Worm (Caenorhabditis elegans) whole organism, L4 larva: Measurements from ENCODE around the gene pho-8.
A peak's percentile ranks its signal among the peaks of the same experiment; 100 is the strongest.

Experiments
- D1046.2 ChIP-seq: fragments of 200-800 bp; sonication (Bioruptor generic); IDR thresholded peaks from 2 replicates; pipeline ENCODE4 v1.3.6; 2022; ENCODE audit warnings: missing genetic modification characterization, missing compliant biosample characterization
- F10B5.3 ChIP-seq: sonication (generic microtip); optimal IDR thresholded peaks from 2 replicates; lab custom pipeline; 2016; ENCODE audit warnings: mild to moderate bottlenecking, missing genetic modification characterization, missing compliant biosample characterization
- F37D6.2 ChIP-seq: sonication (generic microtip); optimal IDR thresholded peaks from 2 replicates; lab custom pipeline; 2016; ENCODE audit warnings: mild to moderate bottlenecking, missing genetic modification characterization, missing compliant biosample characterization
- T20F7.1 ChIP-seq: fragments of 200-800 bp; sonication (Bioruptor generic); optimal IDR thresholded peaks from 2 replicates; lab custom pipeline; 2018; ENCODE audit warnings: mild to moderate bottlenecking, missing genetic modification characterization, missing compliant biosample characterization
- T26A8.4 ChIP-seq: fragments of 200-800 bp; sonication (Bioruptor generic); IDR thresholded peaks from 2 replicates; pipeline ENCODE4 v1.3.6; 2022; ENCODE audit warnings: missing genetic modification characterization, missing compliant biosample characterization
- Y75B8A.6 ChIP-seq: fragments of 200-800 bp; sonication (Bioruptor generic); IDR thresholded peaks from 2 replicates; pipeline ENCODE4 v1.3.6; 2022; ENCODE audit warnings: missing genetic modification reagents, missing genetic modification characterization, missing compliant biosample characterization
- aha-1 ChIP-seq: fragments of 150-350 bp; peaks from one replicate; lab custom pipeline; 2014; ENCODE audit warnings: missing biosample characterization, missing genetic modification characterization
- ceh-20 ChIP-seq: fragments of 200-800 bp; sonication (Bioruptor generic); IDR thresholded peaks from 2 replicates; pipeline ENCODE4 v1.3.6; 2022; ENCODE audit warnings: missing genetic modification reagents, missing genetic modification characterization, missing compliant biosample characterization
- ceh-44 ChIP-seq: fragments of 200-800 bp; sonication (Bioruptor generic); IDR thresholded peaks from 2 replicates; pipeline ENCODE4 v1.3.6; 2022; ENCODE audit warnings: missing genetic modification reagents, missing genetic modification characterization, missing compliant biosample characterization
- cey-2 ChIP-seq: sonication (generic microtip); optimal IDR thresholded peaks from 3 replicates; lab custom pipeline; 2017; ENCODE audit warnings: missing genetic modification characterization, mild to moderate bottlenecking, missing compliant biosample characterization, antibody characterized with exemption, borderline replicate concordance; ENCODE audit not compliant: insufficient read depth
- ctbp-1 ChIP-seq: fragments of 200-800 bp; sonication (Bioruptor generic); IDR thresholded peaks from 2 replicates; pipeline ENCODE4 v1.3.6; 2022; ENCODE audit warnings: missing genetic modification reagents, missing genetic modification characterization, missing compliant biosample characterization
- daf-16 ChIP-seq, 3 experiments: sonication (generic microtip); optimal IDR thresholded peaks; 2 replicates each; lab custom pipeline; 2016 to 2017; ENCODE audit warnings: missing genetic modification characterization in 3 of 3, missing genetic modification reagents in 3 of 3, mild to moderate bottlenecking in 2 of 3, missing compliant biosample characterization in 2 of 3, missing biosample characterization in 1 of 3, moderate library complexity in 1 of 3
- dmd-6 ChIP-seq: fragments of 200-800 bp; sonication (Bioruptor generic); IDR thresholded peaks from 2 replicates; pipeline ENCODE4 v1.3.6; 2022; ENCODE audit warnings: missing genetic modification reagents, missing genetic modification characterization, missing compliant biosample characterization
- dmd-9 ChIP-seq: fragments of 200-800 bp; sonication (Bioruptor generic); IDR thresholded peaks from 2 replicates; pipeline ENCODE4 v1.3.6; 2022; ENCODE audit warnings: missing genetic modification reagents, missing genetic modification characterization, missing compliant biosample characterization
- dve-1 ChIP-seq: sonication (generic microtip); optimal IDR thresholded peaks from 2 replicates; lab custom pipeline; 2017; ENCODE audit warnings: antibody characterized with exemption, mild to moderate bottlenecking, missing genetic modification characterization, missing compliant biosample characterization; ENCODE audit not compliant: insufficient read depth
- gei-8 ChIP-seq: fragments of 200-800 bp; sonication (Bioruptor generic); optimal IDR thresholded peaks from 2 replicates; lab custom pipeline; 2018; ENCODE audit warnings: mild to moderate bottlenecking, missing genetic modification characterization, missing compliant biosample characterization
- hif-1 ChIP-seq, 2 experiments: sonication (generic microtip); optimal IDR thresholded peaks; 2 replicates each; lab custom pipeline; 2016 to 2017; ENCODE audit warnings: missing compliant biosample characterization in 2 of 2, missing genetic modification characterization in 2 of 2, missing genetic modification reagents in 2 of 2, missing genotype in 2 of 2, mild to moderate bottlenecking in 1 of 2
- hlh-11 ChIP-seq: fragments of 200-800 bp; sonication (Bioruptor generic); optimal IDR thresholded peaks from 2 replicates; lab custom pipeline; 2018; ENCODE audit warnings: mild to moderate bottlenecking, missing genetic modification characterization, missing compliant biosample characterization
- hmg-1.1 ChIP-seq: fragments of 200-800 bp; sonication (Bioruptor generic); IDR thresholded peaks from 2 replicates; pipeline ENCODE4 v1.3.6; 2022; ENCODE audit warnings: missing genetic modification reagents, missing genetic modification characterization, missing compliant biosample characterization
- jun-1 ChIP-seq: fragments of 150-350 bp; optimal IDR thresholded peaks from 2 replicates; lab custom pipeline; 2014; ENCODE audit warnings: missing biosample characterization, missing genetic modification reagents, missing genetic modification characterization
- lin-38 ChIP-seq: fragments of 200-800 bp; sonication (Bioruptor generic); IDR thresholded peaks from 2 replicates; pipeline ENCODE4 v1.3.6; 2022; ENCODE audit warnings: missing genetic modification reagents, missing genetic modification characterization, missing compliant biosample characterization
- lsy-2 ChIP-seq, 2 experiments: fragments of 150-350 bp in 1 of 2; sonication (generic microtip) in 1 of 2; optimal IDR thresholded peaks; 2 replicates each; lab custom pipeline; 2014 to 2017; ENCODE audit warnings: missing biosample characterization in 2 of 2, missing genetic modification characterization in 2 of 2
- madf-9 ChIP-seq: fragments of 200-800 bp; sonication (Bioruptor generic); conservative IDR thresholded peaks from 2 replicates; pipeline ENCODE4 v1.3.6; 2022; ENCODE audit warnings: missing genetic modification reagents, missing genetic modification characterization, missing compliant biosample characterization
- mdl-1 ChIP-seq, 2 experiments: fragments of 150-350 bp in 1 of 2; sonication (generic microtip) in 1 of 2; optimal IDR thresholded peaks; 2 replicates each; lab custom pipeline; 2014 to 2017; ENCODE audit warnings: missing biosample characterization in 2 of 2, missing genetic modification characterization in 2 of 2
- mxl-2 ChIP-seq: fragments of 200-800 bp; sonication (Bioruptor generic); conservative IDR thresholded peaks from 2 replicates; pipeline ENCODE4 v1.3.6; 2022; ENCODE audit warnings: missing genetic modification reagents, missing genetic modification characterization, missing compliant biosample characterization
- mxl-3 ChIP-seq: fragments of 200-800 bp; sonication (Bioruptor generic); optimal IDR thresholded peaks from 2 replicates; lab custom pipeline; 2018; ENCODE audit warnings: mild to moderate bottlenecking, missing genetic modification characterization, missing compliant biosample characterization
- nhr-102 ChIP-seq: sonication (generic microtip); optimal IDR thresholded peaks from 2 replicates; lab custom pipeline; 2016; ENCODE audit warnings: mild to moderate bottlenecking, missing genetic modification characterization, moderate library complexity, missing compliant biosample characterization
- nhr-28 ChIP-seq: fragments of 150-350 bp; optimal IDR thresholded peaks from 2 replicates; lab custom pipeline; 2014; ENCODE audit warnings: missing biosample characterization, missing genetic modification characterization
- nhr-42 ChIP-seq: fragments of 200-800 bp; sonication (Bioruptor generic); IDR thresholded peaks from 2 replicates; pipeline ENCODE4 v1.3.6; 2022; ENCODE audit warnings: missing genetic modification characterization, missing compliant biosample characterization
- nhr-48 ChIP-seq: sonication (generic microtip); optimal IDR thresholded peaks from 2 replicates; lab custom pipeline; 2016; ENCODE audit warnings: mild to moderate bottlenecking, missing genetic modification characterization, missing compliant biosample characterization
- nhr-76 ChIP-seq: fragments of 150-350 bp; optimal IDR thresholded peaks from 2 replicates; lab custom pipeline; 2014; ENCODE audit warnings: missing biosample characterization, missing genetic modification characterization
- rbr-2 ChIP-seq: sonication (generic microtip); optimal IDR thresholded peaks from 2 replicates; lab custom pipeline; 2016; ENCODE audit warnings: missing genotype, missing genetic modification characterization, missing compliant biosample characterization
- saeg-2 ChIP-seq: fragments of 200-800 bp; sonication (Bioruptor generic); IDR thresholded peaks from 2 replicates; pipeline ENCODE4 v1.3.6; 2022; ENCODE audit warnings: missing genetic modification reagents, missing genetic modification characterization, missing compliant biosample characterization
- sdz-12 ChIP-seq: fragments of 200-800 bp; sonication (Bioruptor generic); optimal IDR thresholded peaks from 2 replicates; lab custom pipeline; 2018; ENCODE audit warnings: mild to moderate bottlenecking, missing genetic modification characterization, missing compliant biosample characterization
- set-16 ChIP-seq: fragments of 200-800 bp; sonication (Bioruptor generic); IDR thresholded peaks from 2 replicates; pipeline ENCODE4 v1.3.6; 2022; ENCODE audit warnings: missing genetic modification reagents, missing genetic modification characterization, missing compliant biosample characterization
- unc-130 ChIP-seq: sonication (generic microtip); optimal IDR thresholded peaks from 2 replicates; lab custom pipeline; 2016; ENCODE audit warnings: missing genetic modification reagents, missing genetic modification characterization, missing compliant biosample characterization
- unc-62 ChIP-seq, 3 experiments: fragments of 150-350 bp in 1 of 3; sonication (generic microtip); optimal IDR thresholded peaks in 2 of 3; peaks in 1 of 3; 1 replicate in 1 of 3; 2 replicates in 2 of 3; lab custom pipeline; 2014 to 2017; ENCODE audit warnings: missing biosample characterization in 3 of 3, missing genetic modification characterization in 3 of 3, missing genetic modification reagents in 3 of 3, missing genotype in 1 of 3
- zfp-2 ChIP-seq: sonication (generic microtip); optimal IDR thresholded peaks from 2 replicates; lab custom pipeline; 2016; ENCODE audit warnings: mild to moderate bottlenecking, missing genetic modification characterization, missing compliant biosample characterization

The pho-8 gene

ce11 chrV:11799252-11799822, 34.1 kb upstream of the pho-8 start (continued):
- TF ChIP-seq nhr-48 (tag; lab: Kevin White, UChicago) = peak; percentile 99
- TF ChIP-seq sdz-12 (GFP tag; lab: Kevin White, UChicago) = peak; percentile 31
- TF ChIP-seq set-16 (GFP tag; lab: Robert Waterston, UW) = no peak
- peak; percentile 96 for TF ChIP-seq cey-2 (tag; lab: Kevin White, UChicago)
- TF ChIP-seq lin-38 (GFP tag; lab: Robert Waterston, UW) = peak; percentile 37; the same call in 1 of the 2 replicates
- peak; percentile 94 for TF ChIP-seq mxl-2
- TF ChIP-seq unc-130 (GFP tag; lab: Kevin White, UChicago) = no peak
- TF ChIP-seq ceh-20 (GFP tag; lab: Robert Waterston, UW) = peak; percentile 65; the same call in 1 of the 2 replicates
- TF ChIP-seq hmg-1.1 (GFP tag; lab: Robert Waterston, UW) = 0 out of 2 replicates have a peak, but pooled peaks have one; percentile 34
- no peak for TF ChIP-seq nhr-76 (tag; lab: Kevin White, UChicago)
- peak; percentile 49 for TF ChIP-seq jun-1 (tag; lab: Kevin White, UChicago)
- TF ChIP-seq F10B5.3 (tag; lab: Kevin White, UChicago) = no peak
- TF ChIP-seq saeg-2 (GFP tag; lab: Robert Waterston, UW) = 0 out of 2 replicates have a peak, but pooled peaks have one; percentile 5
- peak; percentile 74 for TF ChIP-seq ctbp-1
- peak; percentile 59 for TF ChIP-seq T26A8.4 (GFP tag; lab: Robert Waterston, UW)
- TF ChIP-seq nhr-102 = peak; percentile 84

- peak; percentile 24 for TF ChIP-seq T20F7.1
- TF ChIP-seq lsy-2 (tag; optimal IDR thresholded peaks at IDR 0.05; lab: Kevin White, UChicago) = peak in 1 of 2 experiments; percentile 34
- no peak for TF ChIP-seq ceh-44 (GFP tag; lab: Robert Waterston, UW)
- TF ChIP-seq zfp-2 (tag; lab: Kevin White, UChicago) = no peak
- TF ChIP-seq nhr-48 (tag; lab: Kevin White, UChicago) = peak; percentile 56
- no peak for TF ChIP-seq hif-1 (tag; optimal IDR thresholded peaks at IDR 0.05; lab: Kevin White, UChicago)
- no peak for TF ChIP-seq dmd-6
- no peak for TF ChIP-seq D1046.2
- TF ChIP-seq gei-8 (GFP tag; lab: Kevin White, UChicago) = no peak
- TF ChIP-seq dmd-9 (GFP tag; lab: Robert Waterston, UW) = no peak
- no peak for TF ChIP-seq unc-130 (GFP tag; lab: Kevin White, UChicago)
- peak in 1 of 2 experiments; percentile 17 for TF ChIP-seq mdl-1 (tag; optimal IDR thresholded peaks at IDR 0.05; lab: Kevin White, UChicago)
- no peak for TF ChIP-seq rbr-2 (tag; lab: Kevin White, UChicago)
- no peak for TF ChIP-seq F37D6.2 (tag; lab: Kevin White, UChicago)
- peak; percentile 1 for TF ChIP-seq dve-1 (tag; lab: Kevin White, UChicago)
- TF ChIP-seq hlh-11 (tag; lab: Kevin White, UChicago) = peak; percentile 20
- TF ChIP-seq nhr-28 (tag; lab: Kevin White, UChicago) = peak; percentile 28
Observed at ce11 chrV:11800486-11800885, 32.9 kb upstream of the pho-8 start.

- peak; percentile 91 for TF ChIP-seq aha-1 (tag; lab: Kevin White, UChicago)
- peak; percentile 23 for TF ChIP-seq mxl-3
- peak; percentile 83 for TF ChIP-seq nhr-48 (tag; lab: Kevin White, UChicago)
- TF ChIP-seq unc-62 (GFP tag; optimal IDR thresholded peaks at IDR 0.05 in 1 of 2; lab: Kevin White, UChicago) = peak in 1 of 2 experiments; percentile 60
- no peak for TF ChIP-seq unc-62 (tag; optimal IDR thresholded peaks at IDR 0.05; lab: Kevin White, UChicago)
- TF ChIP-seq daf-16 (GFP tag; optimal IDR thresholded peaks at IDR 0.05; lab: Kevin White, UChicago) = no peak
- no peak for TF ChIP-seq daf-16 (tag; optimal IDR thresholded peaks at IDR 0.05; lab: Kevin White, UChicago)
- peak; percentile 51 for TF ChIP-seq dve-1 (tag; lab: Kevin White, UChicago)
- TF ChIP-seq madf-9 (GFP tag; lab: Robert Waterston, UW) = no peak
- peak; percentile 18 to 56 for TF ChIP-seq lsy-2 (tag; optimal IDR thresholded peaks at IDR 0.05; lab: Kevin White, UChicago)
- TF ChIP-seq hlh-11 (tag; lab: Kevin White, UChicago) = peak; percentile 47
- no peak for TF ChIP-seq Y75B8A.6
- TF ChIP-seq mdl-1 (tag; optimal IDR thresholded peaks at IDR 0.05; lab: Kevin White, UChicago) = peak in 1 of 2 experiments; percentile 18
- 0 out of 2 replicates have a peak, but pooled peaks have one; percentile 35 for TF ChIP-seq nhr-42 (GFP tag; lab: Robert Waterston, UW)
Observed at ce11 chrV:11801076-11801849, 32.2 kb upstream of the pho-8 start.
